Worm (Caenorhabditis elegans): ENCODE measurements around the gene E_BE45912.2.

The E_BE45912.2 gene

DNA sequence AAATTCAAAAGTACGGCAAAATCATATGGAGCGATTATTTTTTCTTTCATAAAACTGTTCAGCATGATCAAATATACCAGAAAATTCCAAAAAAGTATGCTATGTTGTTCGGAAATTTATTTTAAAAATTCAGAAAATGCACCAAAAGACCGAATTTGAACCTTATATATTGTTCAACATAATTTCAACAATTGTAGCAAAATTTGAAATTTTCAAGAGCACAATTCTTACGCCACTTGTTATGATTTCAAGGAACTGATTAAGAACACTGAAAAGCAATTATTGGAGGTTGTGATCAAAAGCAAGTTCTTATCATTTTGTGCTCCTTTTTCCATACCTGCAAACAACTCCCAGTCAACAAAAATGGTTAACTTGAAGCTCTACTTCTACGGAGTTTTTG is 22.8 kb downstream of the E_BE45912.2 start, which contains the start of gene clc-27:
TSS of gene clc-27 (plus strand) at position 301 of the 400 bp plus-strand sequence.
- TF ChIP-seq Y55F3AM.14 (GFP tag; optimal IDR thresholded peaks at IDR 0.05) (no peak), nhr-11 (tag; optimal IDR thresholded peaks at IDR 0.05) (no peak), F13H6.1 (tag; optimal IDR thresholded peaks at IDR 0.05) (no peak), egl-27 (tag; optimal IDR thresholded peaks at IDR 0.05) (no peak), skn-1 (tag; optimal IDR thresholded peaks at IDR 0.05) (no peak), lin-13 (GFP tag; optimal IDR thresholded peaks at IDR 0.05) (no peak), fos-1 (tag; optimal IDR thresholded peaks at IDR 0.05) (no peak), lin-39 (tag; optimal IDR thresholded peaks at IDR 0.05) (no peak), mab-5 (tag; optimal IDR thresholded peaks at IDR 0.05) (no peak), dmd-4 (tag; optimal IDR thresholded peaks at IDR 0.05) (no peak), gmeb-1 (tag; optimal IDR thresholded peaks at IDR 0.05) (no peak)

DNA sequence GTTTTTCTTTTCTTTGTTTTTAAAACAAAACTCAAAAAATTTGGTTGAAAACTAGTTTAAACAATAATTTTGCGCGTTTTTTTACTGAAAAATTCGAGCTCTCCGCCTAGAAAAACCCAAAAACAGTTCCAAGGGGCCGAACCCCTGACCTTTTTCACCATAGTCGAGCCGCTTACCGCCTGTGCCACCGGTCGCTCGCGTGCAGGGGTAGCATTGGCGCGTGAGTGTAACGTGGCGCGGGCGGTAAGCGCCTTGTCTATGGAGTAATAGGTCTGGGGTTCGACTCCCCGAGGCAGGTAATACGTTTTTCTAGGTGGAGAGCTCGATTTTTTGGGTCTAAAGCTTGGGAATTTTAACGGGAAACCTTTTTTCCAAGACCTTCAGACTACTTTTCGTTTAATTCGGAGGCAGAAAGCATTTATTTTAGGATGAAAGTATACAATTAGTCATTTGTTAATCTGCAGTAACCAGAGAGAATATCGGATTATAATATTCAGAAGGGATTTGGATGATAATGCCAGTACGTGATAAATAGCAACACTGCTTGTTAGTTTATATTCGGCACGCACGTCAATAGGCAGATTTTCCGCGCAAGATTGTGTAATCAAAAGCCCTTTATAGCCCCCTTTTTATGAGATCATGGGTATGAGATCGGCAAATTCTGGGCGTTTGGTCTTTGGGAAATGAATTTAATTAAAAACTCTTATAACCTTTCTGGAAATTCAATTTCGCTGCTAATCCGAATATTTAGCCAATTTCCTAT is 23.6 kb downstream of the E_BE45912.2 start:
- TF ChIP-seq crh-2 (tag; optimal IDR thresholded peaks at IDR 0.05) (no peak), mdl-1 (tag; optimal IDR thresholded peaks at IDR 0.05) (no peak), ama-1 (optimal IDR thresholded peaks at IDR 0.05) (no peak), ceh-16 (tag; optimal IDR thresholded peaks at IDR 0.05) (no peak), nhr-6 (tag; optimal IDR thresholded peaks at IDR 0.05) (no peak), blmp-1 (tag; optimal IDR thresholded peaks at IDR 0.05; ENCODE audit: insufficient read depth) (no peak), skn-1 (tag; optimal IDR thresholded peaks at IDR 0.05) (no peak), egl-27 (tag; optimal IDR thresholded peaks at IDR 0.05) (no peak), lin-11 (tag; optimal IDR thresholded peaks at IDR 0.05) (no peak), mbf-1 (tag; optimal IDR thresholded peaks at IDR 0.05) (no peak), peb-1 (tag; optimal IDR thresholded peaks at IDR 0.05) (no peak), elt-1 (tag; optimal IDR thresholded peaks at IDR 0.05) (no peak), nhr-77 (tag; optimal IDR thresholded peaks at IDR 0.05) (no peak), C34F6.9 (tag; optimal IDR thresholded peaks at IDR 0.05) (no peak), ztf-11 (tag; optimal IDR thresholded peaks at IDR 0.05) (no peak), lin-13 (GFP tag; optimal IDR thresholded peaks at IDR 0.05) (no peak), ZK546.5 (tag; optimal IDR thresholded peaks at IDR 0.05) (no peak), R02D3.7 (tag; optimal IDR thresholded peaks at IDR 0.05) (no peak)

DNA sequence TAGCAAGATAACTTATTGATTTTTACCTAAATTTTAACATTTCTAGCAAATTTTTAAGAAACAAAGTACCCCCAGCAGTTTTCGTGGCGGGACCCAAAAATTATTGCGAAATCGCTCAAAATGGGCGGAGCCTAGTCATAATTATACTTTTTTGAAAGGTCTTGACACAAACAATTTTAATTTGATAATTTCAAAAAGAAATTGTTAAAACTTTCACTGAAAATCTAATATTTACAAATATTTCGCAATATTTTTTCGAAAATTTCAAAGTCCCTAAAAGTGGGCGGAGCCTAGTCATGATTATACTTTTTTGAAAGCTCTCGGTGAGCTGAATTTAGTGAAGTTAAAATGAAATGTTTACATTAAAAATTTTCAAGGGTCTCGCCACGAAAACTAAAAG is 26.4 kb downstream of the E_BE45912.2 start:
- TF ChIP-seq elt-1 (tag; optimal IDR thresholded peaks at IDR 0.05) = no peak

DNA sequence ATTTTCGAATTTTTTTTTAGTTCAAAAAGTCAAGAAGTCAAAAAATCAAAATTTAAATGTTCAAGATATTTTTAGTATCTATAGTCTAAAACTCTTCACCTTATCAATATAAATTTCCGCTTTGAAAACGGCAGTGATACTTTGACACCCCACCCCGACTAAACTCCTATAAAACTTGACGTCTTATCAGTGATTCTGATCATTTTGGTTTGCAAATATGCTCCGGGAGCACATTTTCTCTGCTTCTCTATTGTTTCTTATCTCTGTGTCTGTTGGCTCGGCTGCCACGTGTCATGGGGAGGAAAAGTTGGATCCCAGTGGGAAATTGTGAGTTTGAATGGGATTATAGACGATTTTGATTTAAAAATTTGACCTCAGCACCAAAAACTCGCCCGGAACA is 28.4 kb downstream of the E_BE45912.2 start, which contains the start of gene clec-150:
TSS of gene clec-150 (plus strand) at position 198 of the 400 bp plus-strand sequence.
- TF ChIP-seq nhr-11 (tag; optimal IDR thresholded peaks at IDR 0.05) (no peak), nhr-129 (tag; optimal IDR thresholded peaks at IDR 0.05) (no peak), C34F6.9 (tag; optimal IDR thresholded peaks at IDR 0.05) (no peak), elt-1 (tag; optimal IDR thresholded peaks at IDR 0.05) (no peak), lin-11 (tag; optimal IDR thresholded peaks at IDR 0.05) (no peak), gmeb-1 (tag; optimal IDR thresholded peaks at IDR 0.05) (peak; percentile 46), nhr-237 (tag; optimal IDR thresholded peaks at IDR 0.05) (no peak), nhr-23 (tag; optimal IDR thresholded peaks at IDR 0.05) (no peak), nhr-12 (tag; optimal IDR thresholded peaks at IDR 0.05) (no peak), ztf-1 (GFP tag; conservative IDR thresholded peaks at IDR 0.05) (no peak), unc-62 (GFP tag; optimal IDR thresholded peaks at IDR 0.05) (no peak), ZK546.5 (tag; optimal IDR thresholded peaks at IDR 0.05) (no peak), ceh-82 (tag; optimal IDR thresholded peaks at IDR 0.05) (no peak), unc-55 (GFP tag; optimal IDR thresholded peaks at IDR 0.05) (no peak), crh-2 (tag; optimal IDR thresholded peaks at IDR 0.05) (peak; percentile 91), sem-4 (tag; optimal IDR thresholded peaks at IDR 0.05) (no peak), fos-1 (tag; optimal IDR thresholded peaks at IDR 0.05) (peak; percentile 70), lin-39 (tag; optimal IDR thresholded peaks at IDR 0.05) (no peak), mdl-1 (tag; optimal IDR thresholded peaks at IDR 0.05) (no peak), nhr-6 (tag; optimal IDR thresholded peaks at IDR 0.05) (no peak), nhr-10 (tag; optimal IDR thresholded peaks at IDR 0.05) (no peak), F13H6.1 (tag; optimal IDR thresholded peaks at IDR 0.05) (no peak)

All from whole organism, L2 larva.